Worm (Caenorhabditis elegans): ENCODE results near the gene F09B12.7.

DNA sequence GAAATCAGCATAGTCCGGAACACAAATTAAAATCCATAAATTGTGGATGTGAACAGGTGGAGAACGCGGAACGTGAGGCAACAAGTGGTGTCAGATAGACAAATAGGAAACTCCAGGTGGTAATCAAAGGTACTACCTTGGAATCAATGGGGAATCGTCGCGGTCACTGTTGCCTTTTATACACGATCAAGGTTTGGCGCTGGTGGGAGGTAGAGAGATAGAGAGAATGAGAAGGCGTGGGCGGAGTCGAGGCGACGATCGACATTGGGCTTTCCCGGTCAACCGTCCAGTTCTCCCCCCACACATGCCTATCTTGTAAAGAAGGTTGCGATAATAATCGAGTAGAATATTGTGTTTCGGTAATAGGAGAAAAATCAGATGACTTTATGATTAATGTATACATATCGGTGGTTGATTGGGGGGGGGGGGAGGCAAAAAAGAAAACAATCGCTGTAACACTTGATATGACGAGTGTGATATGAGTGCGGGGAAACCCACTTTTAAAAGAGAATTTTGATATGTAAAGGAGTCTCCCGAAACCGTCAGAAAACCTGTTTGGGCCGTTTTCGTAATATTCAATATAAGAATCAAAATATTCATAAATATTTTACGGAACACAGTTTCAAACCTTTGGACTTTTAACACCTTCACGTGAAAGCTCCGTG lies 17.1 kb downstream of the F09B12.7 start, which contains the start of the genes H40L08.8, H40L08.2 and H40L08.7:
- no peak for TF ChIP-seq pha-4 (GFP tag; IDR thresholded peaks at IDR 0.05)
- TF ChIP-seq pha-4 (tag; optimal IDR thresholded peaks at IDR 0.05): no peak
- no peak for TF ChIP-seq madf-9 (GFP tag; conservative IDR thresholded peaks at IDR 0.05)
- no peak for TF ChIP-seq snpc-4 (tag; optimal IDR thresholded peaks at IDR 0.05)
- no peak for TF ChIP-seq nhr-237 (tag; optimal IDR thresholded peaks at IDR 0.05)
- TF ChIP-seq egl-27 (tag; optimal IDR thresholded peaks at IDR 0.05): no peak
- TF ChIP-seq nhr-25 (tag; optimal IDR thresholded peaks at IDR 0.05; ENCODE audit: borderline replicate concordance, insufficient read depth): peak; percentile 56
